Worm (Caenorhabditis elegans): ENCODE results near the gene srz-95.

Gene srz-95

DNA sequence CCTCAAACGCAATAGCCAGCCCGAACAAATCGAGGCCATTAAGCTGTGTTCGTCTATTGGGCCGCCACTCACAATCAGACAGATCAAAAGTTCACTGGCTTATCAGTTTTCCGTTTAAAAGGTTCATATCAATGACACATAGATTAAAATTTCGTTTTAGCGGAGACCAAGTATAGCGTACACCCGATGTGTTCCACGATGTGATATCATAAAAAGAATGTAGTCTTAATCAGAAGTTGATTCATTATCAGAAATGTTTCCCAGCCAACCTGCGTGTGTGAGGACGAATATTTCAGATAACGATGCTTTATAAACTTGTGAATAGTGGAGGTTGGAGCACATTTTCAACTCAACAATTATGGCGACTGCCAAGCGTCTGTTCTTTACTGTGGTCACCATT, 22.2 kb downstream of the srz-95 start, which contains the start of gene clc-13:
Gene clc-13 (plus strand): TSS at position 359 of the 400 bp plus-strand sequence.
- TF ChIP-seq skn-1 (tag; optimal IDR thresholded peaks at IDR 0.05) (no peak), gmeb-1 (tag; optimal IDR thresholded peaks at IDR 0.05) (peak; percentile 5), unc-39 (tag; optimal IDR thresholded peaks at IDR 0.05) (no peak), elt-1 (tag; optimal IDR thresholded peaks at IDR 0.05) (no peak), snpc-4 (tag; optimal IDR thresholded peaks at IDR 0.05) (no peak), sma-9 (GFP tag; optimal IDR thresholded peaks at IDR 0.05) (peak; percentile 80), sma-9 (tag; optimal IDR thresholded peaks at IDR 0.05) (no peak), blmp-1 (tag; optimal IDR thresholded peaks at IDR 0.05; ENCODE audit: insufficient read depth) (no peak), fos-1 (tag; optimal IDR thresholded peaks at IDR 0.05) (peak; percentile 81), aly-2 (tag; optimal IDR thresholded peaks at IDR 0.05) (no peak), lsy-2 (tag; optimal IDR thresholded peaks at IDR 0.05) (no peak), mbf-1 (tag; optimal IDR thresholded peaks at IDR 0.05) (no peak), Y55F3AM.14 (GFP tag; optimal IDR thresholded peaks at IDR 0.05) (no peak), nhr-6 (tag; optimal IDR thresholded peaks at IDR 0.05) (no peak), crh-2 (tag; optimal IDR thresholded peaks at IDR 0.05) (no peak)

DNA sequence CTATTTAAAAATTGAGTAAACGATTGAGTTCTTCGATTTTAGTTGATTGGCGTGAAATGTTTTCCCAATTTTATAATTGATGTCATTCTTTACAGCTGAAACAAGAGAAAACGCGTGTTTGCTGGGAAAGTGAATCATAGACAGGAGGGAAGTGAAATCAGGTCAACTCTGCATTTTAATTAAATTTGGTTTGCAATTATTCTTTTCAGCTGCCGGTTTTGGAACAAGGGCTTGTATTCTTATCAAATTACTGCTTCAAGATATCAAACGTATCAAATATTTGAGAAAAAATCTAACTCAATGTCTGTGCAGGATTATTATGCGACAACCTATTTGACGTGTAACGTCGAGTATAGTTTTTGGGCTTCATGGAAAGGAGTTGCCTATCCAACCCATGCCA, 25.0 kb downstream of the srz-95 start, which contains the start of gene srh-97:
Gene srh-97 (plus strand): TSS at position 301 of the 400 bp plus-strand sequence.
- no peak for TF ChIP-seq mab-5 (tag; optimal IDR thresholded peaks at IDR 0.05)
- TF ChIP-seq zag-1 (tag; optimal IDR thresholded peaks at IDR 0.05) = no peak
- TF ChIP-seq nhr-25 (tag; optimal IDR thresholded peaks at IDR 0.05) = no peak
- no peak for TF ChIP-seq lin-13 (GFP tag; optimal IDR thresholded peaks at IDR 0.05)
- TF ChIP-seq fos-1 (tag; optimal IDR thresholded peaks at IDR 0.05) = no peak
- TF ChIP-seq R02D3.7 (tag; optimal IDR thresholded peaks at IDR 0.05) = no peak
- TF ChIP-seq skn-1 (tag; optimal IDR thresholded peaks at IDR 0.05) = no peak
- TF ChIP-seq mbf-1 (tag; optimal IDR thresholded peaks at IDR 0.05) = no peak
- no peak for TF ChIP-seq unc-39 (tag; optimal IDR thresholded peaks at IDR 0.05)

DNA sequence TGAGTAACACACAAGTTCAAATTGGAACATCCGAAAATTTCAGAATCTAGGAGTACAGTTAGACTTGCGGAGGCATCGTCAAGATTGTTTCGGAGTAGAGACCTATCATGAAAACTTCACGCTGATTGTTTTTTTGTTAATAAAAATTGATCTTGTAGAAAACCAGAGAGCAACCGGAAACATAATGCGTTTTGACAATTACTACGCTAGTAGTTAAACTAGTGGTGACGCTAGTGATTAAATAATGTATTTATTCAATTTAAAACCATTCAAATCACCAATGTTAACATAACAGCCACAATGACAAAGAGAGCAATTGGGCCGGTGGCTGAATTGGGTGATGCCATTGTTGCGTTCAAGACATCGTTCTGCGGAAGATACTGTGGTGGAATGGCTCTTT, 27.9 kb downstream of the srz-95 start, which contains the start of gene F49H6.17:
Gene F49H6.17 (plus strand): TSS at position 301 of the 400 bp plus-strand sequence.
- no peak for TF ChIP-seq egl-27 (tag; optimal IDR thresholded peaks at IDR 0.05)
- no peak for TF ChIP-seq sma-9 (GFP tag; optimal IDR thresholded peaks at IDR 0.05)
- TF ChIP-seq sma-9 (tag; optimal IDR thresholded peaks at IDR 0.05) = no peak
- TF ChIP-seq R02D3.7 (tag; optimal IDR thresholded peaks at IDR 0.05) = no peak
- no peak for TF ChIP-seq mdl-1 (tag; optimal IDR thresholded peaks at IDR 0.05)
- no peak for TF ChIP-seq ZK546.5 (tag; optimal IDR thresholded peaks at IDR 0.05)

DNA sequence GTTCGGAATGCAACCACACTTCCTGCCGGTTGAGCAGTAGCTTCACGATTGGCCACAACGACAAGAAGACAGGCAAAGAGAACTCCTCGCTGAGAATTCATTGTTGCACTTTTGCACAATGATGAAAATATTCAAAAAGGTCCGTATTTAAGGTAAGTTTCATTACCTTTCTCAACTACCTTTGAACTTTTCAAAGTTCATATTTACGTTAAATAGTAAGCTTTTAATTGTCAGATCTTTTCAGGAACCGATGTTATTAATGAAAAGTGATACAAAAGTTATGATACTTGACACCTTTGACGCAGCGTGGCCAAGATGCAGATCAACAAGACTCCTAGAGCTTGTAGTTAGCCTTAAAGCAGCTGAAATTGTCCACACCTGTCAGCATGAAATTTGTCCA, 29.5 kb downstream of the srz-95 start, which contains the start of gene F49H6.12:
Gene F49H6.12 (minus strand): TSS at position 101 of the 400 bp plus-strand sequence.
- TF ChIP-seq dmd-4 (tag; optimal IDR thresholded peaks at IDR 0.05) (no peak), nhr-25 (tag; optimal IDR thresholded peaks at IDR 0.05) (no peak), nhr-129 (tag; optimal IDR thresholded peaks at IDR 0.05) (no peak), lsy-2 (tag; optimal IDR thresholded peaks at IDR 0.05) (no peak), ztf-11 (tag; optimal IDR thresholded peaks at IDR 0.05) (no peak), nhr-6 (tag; optimal IDR thresholded peaks at IDR 0.05) (no peak), Y55F3AM.14 (GFP tag; optimal IDR thresholded peaks at IDR 0.05) (no peak), nhr-77 (tag; optimal IDR thresholded peaks at IDR 0.05) (no peak), nhr-11 (tag; optimal IDR thresholded peaks at IDR 0.05) (no peak)

DNA sequence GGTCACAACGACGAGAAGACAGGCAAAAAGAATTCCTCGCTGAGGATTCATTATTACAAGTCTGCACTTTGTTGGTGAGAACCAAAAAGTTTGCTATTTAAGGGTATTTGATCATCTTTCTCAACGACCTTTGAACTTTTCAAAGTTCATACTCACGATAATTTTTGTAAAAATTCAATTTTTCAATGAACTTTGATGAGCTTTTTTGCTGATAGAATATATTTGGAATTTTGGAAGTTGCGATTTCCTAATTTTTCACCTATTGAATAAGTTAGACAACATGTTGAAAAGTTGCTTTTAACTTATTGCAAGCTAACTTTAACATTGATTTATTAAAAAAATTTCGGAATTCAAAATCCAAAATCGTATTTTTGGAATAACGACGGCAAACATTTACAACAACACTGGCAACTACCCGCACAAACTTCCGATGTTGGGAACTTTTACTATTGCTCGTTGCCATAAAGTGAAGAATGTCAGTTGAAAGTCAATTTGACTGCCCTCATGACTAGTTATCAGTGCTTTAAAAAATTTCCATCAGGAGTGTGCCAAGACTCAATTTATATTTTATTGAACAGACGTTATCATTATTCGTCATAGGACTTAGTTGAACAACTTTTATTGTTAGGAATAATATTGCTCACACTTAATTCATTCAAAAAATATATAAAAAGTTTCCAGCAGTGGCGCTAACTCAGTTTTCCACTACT, 30.9 kb downstream of the srz-95 start, which contains the start of the genes F49H6.8 and F49H6.5:
Gene F49H6.8 (minus strand): TSS at position 51 of the 710 bp plus-strand sequence.
Gene F49H6.5 (plus strand): TSS at position 629 of the 710 bp plus-strand sequence.
- TF ChIP-seq sem-4 (tag; optimal IDR thresholded peaks at IDR 0.05) = no peak
- no peak for TF ChIP-seq elt-1 (tag; optimal IDR thresholded peaks at IDR 0.05)
- TF ChIP-seq ztf-11 (tag; optimal IDR thresholded peaks at IDR 0.05) = no peak
- no peak for TF ChIP-seq ZK546.5 (tag; optimal IDR thresholded peaks at IDR 0.05)
- TF ChIP-seq aly-2 (tag; optimal IDR thresholded peaks at IDR 0.05) = no peak
- no peak for TF ChIP-seq elt-3 (tag; optimal IDR thresholded peaks at IDR 0.05)
- TF ChIP-seq mdl-1 (tag; optimal IDR thresholded peaks at IDR 0.05) = no peak
- no peak for TF ChIP-seq zag-1 (tag; optimal IDR thresholded peaks at IDR 0.05)
- TF ChIP-seq peb-1 (tag; optimal IDR thresholded peaks at IDR 0.05) = no peak
- TF ChIP-seq unc-62 (GFP tag; optimal IDR thresholded peaks at IDR 0.05) = no peak
- no peak for TF ChIP-seq F13H6.1 (tag; optimal IDR thresholded peaks at IDR 0.05)
